Fruit fly (Drosophila melanogaster) whole organism, embryonic: Measurements from ENCODE around the gene mop.

Experiments used
- Antp ChIP-seq: fragments of 200-800 bp; sonication (Bioruptor generic); optimal IDR thresholded peaks from 3 replicates; lab custom pipeline; 2016; ENCODE audit warnings: missing biosample characterization, missing genetic modification characterization
- Atf-2 ChIP-seq: fragments of 200-800 bp; sonication (Bioruptor generic); optimal IDR thresholded peaks from 2 replicates; lab custom pipeline; 2016; ENCODE audit warnings: missing biosample characterization, missing genetic modification characterization
- CG10267 ChIP-seq: fragments of 200-800 bp; sonication (Bioruptor generic); optimal IDR thresholded peaks from 2 replicates; lab custom pipeline; 2018; ENCODE audit warnings: missing biosample characterization, mild to moderate bottlenecking, missing genetic modification characterization, moderate library complexity
- CG10462 ChIP-seq: fragments of 200-800 bp; sonication (Bioruptor generic); optimal IDR thresholded peaks from 2 replicates; lab custom pipeline; 2016; ENCODE audit warnings: missing biosample characterization, missing genetic modification characterization
- CG10543 ChIP-seq: fragments of 200-800 bp; sonication (Bioruptor generic); optimal IDR thresholded peaks from 3 replicates; lab custom pipeline; 2017; ENCODE audit warnings: missing biosample characterization, mild to moderate bottlenecking, missing genetic modification characterization, moderate library complexity
- CG11723 ChIP-seq: fragments of 200-800 bp; sonication (Bioruptor generic); optimal IDR thresholded peaks from 2 replicates; lab custom pipeline; 2017; ENCODE audit warnings: missing biosample characterization, mild to moderate bottlenecking, missing genetic modification characterization
- CG1233 ChIP-seq: fragments of 200-800 bp; sonication (Bioruptor generic); optimal IDR thresholded peaks from 4 replicates; lab custom pipeline; 2018; ENCODE audit warnings: missing biosample characterization, mild to moderate bottlenecking, missing genetic modification characterization
- CG14441 ChIP-seq: fragments of 200-800 bp; sonication (Bioruptor generic); IDR thresholded peaks from 2 replicates; pipeline ENCODE4 v1.3.6; 2022; ENCODE audit warnings: missing biosample characterization, missing genetic modification characterization
- CG1529 ChIP-seq: fragments of 200-800 bp; sonication (Bioruptor generic); optimal IDR thresholded peaks from 3 replicates; lab custom pipeline; 2018; ENCODE audit warnings: missing biosample characterization, missing genetic modification characterization
- CG15601 ChIP-seq: fragments of 200-800 bp; sonication (Bioruptor generic); optimal IDR thresholded peaks from 3 replicates; lab custom pipeline; 2019; ENCODE audit warnings: missing biosample characterization, mild to moderate bottlenecking, missing genetic modification characterization, moderate library complexity
- CG2678 ChIP-seq: fragments of 200-800 bp; sonication (Bioruptor generic); optimal IDR thresholded peaks from 3 replicates; lab custom pipeline; 2019; ENCODE audit warnings: missing biosample characterization, mild to moderate bottlenecking, missing genetic modification characterization, moderate library complexity
- CG34224 ChIP-seq: fragments of 200-800 bp; sonication (Bioruptor generic); IDR thresholded peaks from 3 replicates; pipeline ENCODE4 v1.3.6; 2022; ENCODE audit warnings: missing biosample characterization, missing genetic modification characterization; ENCODE audit not compliant: partially characterized antibody
- CG3838 ChIP-seq: fragments of 200-800 bp; sonication (Bioruptor generic); optimal IDR thresholded peaks from 3 replicates; lab custom pipeline; 2016; ENCODE audit warnings: missing biosample characterization, missing genetic modification characterization
- CG7987 ChIP-seq: fragments of 200-800 bp; sonication (Bioruptor generic); optimal IDR thresholded peaks from 2 replicates; lab custom pipeline; 2018; ENCODE audit warnings: missing biosample characterization, mild to moderate bottlenecking, missing genetic modification characterization, moderate library complexity
- CG9797 ChIP-seq: fragments of 200-800 bp; sonication (Bioruptor generic); optimal IDR thresholded peaks from 3 replicates; lab custom pipeline; 2018; ENCODE audit warnings: missing biosample characterization, mild to moderate bottlenecking, missing genetic modification characterization
- CG9876 ChIP-seq: fragments of 200-800 bp; sonication (Bioruptor generic); optimal IDR thresholded peaks from 2 replicates; lab custom pipeline; 2016; ENCODE audit warnings: missing biosample characterization, missing genetic modification characterization
- D19B ChIP-seq: fragments of 200-800 bp; sonication (Bioruptor generic); optimal IDR thresholded peaks from 2 replicates; lab custom pipeline; 2017; ENCODE audit warnings: missing biosample characterization, mild to moderate bottlenecking, missing genetic modification characterization
- Dad ChIP-seq: fragments of 200-800 bp; sonication (Bioruptor generic); optimal IDR thresholded peaks from 3 replicates; lab custom pipeline; 2016; ENCODE audit warnings: missing biosample characterization, missing genetic modification characterization
- Dek ChIP-seq: fragments of 200-800 bp; sonication (Bioruptor generic); optimal IDR thresholded peaks from 3 replicates; lab custom pipeline; 2019; ENCODE audit warnings: missing biosample characterization, mild to moderate bottlenecking, missing genetic modification characterization, moderate library complexity
- Dip3 ChIP-seq: fragments of 200-800 bp; sonication (Bioruptor generic); optimal IDR thresholded peaks from 3 replicates; lab custom pipeline; 2016; ENCODE audit warnings: missing biosample characterization, missing genetic modification characterization
- ERR ChIP-seq: fragments of 200-800 bp; sonication (Bioruptor generic); optimal IDR thresholded peaks from 2 replicates; lab custom pipeline; 2016; ENCODE audit warnings: missing biosample characterization, missing genetic modification characterization
- Ets65A ChIP-seq: fragments of 200-800 bp; sonication (Bioruptor generic); peaks from one replicate; lab custom pipeline; 2016; ENCODE audit warnings: missing biosample characterization, missing genetic modification characterization
- Ets97D ChIP-seq: fragments of 200-800 bp; sonication (Bioruptor generic); optimal IDR thresholded peaks from 3 replicates; lab custom pipeline; 2016; ENCODE audit warnings: missing biosample characterization, missing genetic modification characterization
- Fer3 ChIP-seq: fragments of 200-800 bp; sonication (Bioruptor generic); optimal IDR thresholded peaks from 2 replicates; lab custom pipeline; 2018; ENCODE audit warnings: missing biosample characterization, mild to moderate bottlenecking, missing genetic modification characterization, moderate library complexity
- Hr3 ChIP-seq: fragments of 200-800 bp; sonication (Bioruptor generic); optimal IDR thresholded peaks from 3 replicates; lab custom pipeline; 2016; ENCODE audit warnings: missing biosample characterization, missing genetic modification characterization
- MTF-1 ChIP-seq: fragments of 200-800 bp; sonication (Bioruptor generic); optimal IDR thresholded peaks from 2 replicates; lab custom pipeline; 2018; ENCODE audit warnings: missing biosample characterization, mild to moderate bottlenecking, missing genetic modification characterization, borderline replicate concordance
- NC2β ChIP-seq: fragments of 200-800 bp; sonication (Bioruptor generic); optimal IDR thresholded peaks from 2 replicates; lab custom pipeline; 2016; ENCODE audit warnings: missing biosample characterization, missing genetic modification characterization
- Nf-YB ChIP-seq: fragments of 200-800 bp; sonication (Bioruptor generic); optimal IDR thresholded peaks from 3 replicates; lab custom pipeline; 2019; ENCODE audit warnings: missing biosample characterization, mild to moderate bottlenecking, missing genetic modification characterization, moderate library complexity
- Poxn ChIP-seq: fragments of 200-800 bp; sonication (Bioruptor generic); IDR thresholded peaks from 2 replicates; pipeline ENCODE4 v1.3.6; 2022; ENCODE audit warnings: missing biosample characterization, missing genetic modification characterization
- Sry-δ ChIP-seq: fragments of 200-800 bp; sonication (Bioruptor generic); optimal IDR thresholded peaks from 2 replicates; lab custom pipeline; 2016; ENCODE audit warnings: missing biosample characterization, missing genetic modification characterization
- Ssrp ChIP-seq: fragments of 200-800 bp; sonication (Bioruptor generic); optimal IDR thresholded peaks from 2 replicates; lab custom pipeline; 2018; ENCODE audit warnings: missing biosample characterization, mild to moderate bottlenecking, missing genetic modification characterization, moderate library complexity
- Tbp ChIP-seq: fragments of >200 bp; optimal IDR thresholded peaks from 2 replicates; lab custom pipeline; 2018; ENCODE audit warnings: missing biosample characterization, missing genetic modification characterization
- Trl ChIP-seq, 3 experiments: fragments of >200 bp in 2 of 3; fragments of 200-800 bp in 1 of 3; sonication (Bioruptor generic) in 1 of 3; optimal IDR thresholded peaks; 2 replicates in 1 of 3; 3 replicates in 2 of 3; lab custom pipeline; 2016 to 2017; ENCODE audit warnings: missing biosample characterization in 1 of 3, missing genetic modification characterization in 1 of 3
- Xrp1 ChIP-seq: fragments of 200-800 bp; sonication (Bioruptor generic); IDR thresholded peaks from 2 replicates; pipeline ENCODE4 v1.3.6; 2022; ENCODE audit warnings: missing biosample characterization, missing genetic modification characterization
- ash1 ChIP-seq: fragments of 200-800 bp; sonication (Bioruptor generic); optimal IDR thresholded peaks from 2 replicates; lab custom pipeline; 2018; ENCODE audit warnings: missing biosample characterization, mild to moderate bottlenecking, missing genetic modification characterization
- bab2 ChIP-seq: fragments of 200-800 bp; sonication (Bioruptor generic); optimal IDR thresholded peaks from 2 replicates; lab custom pipeline; 2016; ENCODE audit warnings: missing biosample characterization, missing genetic modification characterization
- da ChIP-seq: fragments of 200-800 bp; sonication (Bioruptor generic); optimal IDR thresholded peaks from 2 replicates; lab custom pipeline; 2016; ENCODE audit warnings: missing biosample characterization, missing genetic modification characterization
- dmrt11E ChIP-seq: fragments of 200-800 bp; sonication (Bioruptor generic); optimal IDR thresholded peaks from 3 replicates; lab custom pipeline; 2018; ENCODE audit warnings: missing biosample characterization, mild to moderate bottlenecking, missing genetic modification characterization, moderate library complexity
- emc ChIP-seq: fragments of 200-800 bp; sonication (Bioruptor generic); optimal IDR thresholded peaks from 2 replicates; lab custom pipeline; 2016; ENCODE audit warnings: missing biosample characterization, missing genetic modification characterization
- fd102C ChIP-seq: fragments of 200-800 bp; sonication (Bioruptor generic); optimal IDR thresholded peaks from 2 replicates; lab custom pipeline; 2018; ENCODE audit warnings: missing biosample characterization, mild to moderate bottlenecking, missing genetic modification characterization, moderate library complexity
- gem ChIP-seq: fragments of 200-800 bp; sonication (Bioruptor generic); optimal IDR thresholded peaks from 2 replicates; lab custom pipeline; 2019; ENCODE audit warnings: missing biosample characterization, mild to moderate bottlenecking, missing genetic modification characterization, moderate library complexity
- lola ChIP-seq, 3 experiments: fragments of >200 bp in 2 of 3; fragments of 200-800 bp in 1 of 3; sonication (Bioruptor generic) in 1 of 3; optimal IDR thresholded peaks; 2 replicates each; lab custom pipeline; 2017 to 2019; ENCODE audit warnings: missing biosample characterization in 3 of 3, missing genetic modification characterization in 3 of 3, mild to moderate bottlenecking in 1 of 3, moderate library complexity in 1 of 3
- nau ChIP-seq: fragments of 200-800 bp; sonication (Bioruptor generic); optimal IDR thresholded peaks from 3 replicates; lab custom pipeline; 2017; ENCODE audit warnings: missing biosample characterization, mild to moderate bottlenecking, missing genetic modification characterization, missing genetic modification reagents
- nmo ChIP-seq: fragments of 200-800 bp; sonication (Bioruptor generic); optimal IDR thresholded peaks from 2 replicates; lab custom pipeline; 2018; ENCODE audit warnings: missing biosample characterization, mild to moderate bottlenecking, missing genetic modification characterization, moderate library complexity
- odd ChIP-seq: fragments of 200-800 bp; sonication (Bioruptor generic); optimal IDR thresholded peaks from 2 replicates; lab custom pipeline; 2017; ENCODE audit warnings: missing biosample characterization, mild to moderate bottlenecking, missing genetic modification characterization
- p53 ChIP-seq: fragments of 200-800 bp; sonication (Bioruptor generic); optimal IDR thresholded peaks from 2 replicates; lab custom pipeline; 2016; ENCODE audit warnings: missing biosample characterization, missing genetic modification characterization
- peb ChIP-seq: fragments of 200-800 bp; sonication (Bioruptor generic); IDR thresholded peaks from 2 replicates; pipeline ENCODE4 v1.3.6; 2022; ENCODE audit warnings: missing biosample characterization, missing genetic modification characterization
- repo ChIP-seq: fragments of 200-800 bp; sonication (Bioruptor generic); optimal IDR thresholded peaks from 2 replicates; lab custom pipeline; 2016; ENCODE audit warnings: missing biosample characterization, missing genetic modification characterization
- z ChIP-seq: fragments of 200-800 bp; sonication (Bioruptor generic); IDR thresholded peaks from 3 replicates; pipeline ENCODE4 v1.3.6; 2022; ENCODE audit warnings: missing biosample characterization, missing genetic modification characterization

Gene mop

dm6 chr3L:14755951-14756723 lies 19.8 kb downstream of the mop start (continued):
- peak; percentile 59 for TF ChIP-seq Nf-YB (GFP tag; lab: Kevin White, UChicago)
- peak; percentile 56 for TF ChIP-seq NC2β (GFP tag; lab: Kevin White, UChicago)
- peak; percentile 51 for TF ChIP-seq CG9876 (GFP tag; lab: Kevin White, UChicago)
- peak; percentile 25 for TF ChIP-seq Sry-δ (GFP tag; lab: Kevin White, UChicago)
- TF ChIP-seq CG7987 (GFP tag; lab: Kevin White, UChicago): peak; percentile 16
- TF ChIP-seq nmo (GFP tag; lab: Kevin White, UChicago): peak; percentile 93
- TF ChIP-seq Antp (GFP tag; lab: Kevin White, UChicago): peak; percentile 77
- peak; percentile 20 for TF ChIP-seq repo (GFP tag; lab: Kevin White, UChicago)
- no peak for TF ChIP-seq fd102C (GFP tag; lab: Kevin White, UChicago)
- TF ChIP-seq Dad (GFP tag; lab: Kevin White, UChicago): peak; percentile 31
- TF ChIP-seq CG1529 (GFP tag; lab: Kevin White, UChicago): peak; percentile 83
- TF ChIP-seq Dek: peak; percentile 85
- peak; percentile 80 for TF ChIP-seq Dip3 (GFP tag; lab: Kevin White, UChicago)
- no peak for TF ChIP-seq CG9797
- no peak for TF ChIP-seq ash1
- peak; percentile 22 for TF ChIP-seq Ets97D (GFP tag; lab: Kevin White, UChicago)
- TF ChIP-seq Ets65A: peak; percentile 98
- TF ChIP-seq lola (GFP tag; optimal IDR thresholded peaks at IDR 0.05; lab: Kevin White, UChicago): peak in 1 of 3 experiments; percentile 72
- peak; percentile 89 for TF ChIP-seq Ssrp (tag; lab: Kevin White, UChicago)
- TF ChIP-seq CG11723 (GFP tag; lab: Kevin White, UChicago): peak; percentile 81
- TF ChIP-seq CG10462: peak; percentile 78
- TF ChIP-seq da (GFP tag; lab: Kevin White, UChicago): no peak
- TF ChIP-seq ERR (GFP tag; lab: Kevin White, UChicago): no peak
- TF ChIP-seq Trl (optimal IDR thresholded peaks at IDR 0.05; lab: Kevin White, UChicago): peak; percentile 98 to 100
- no peak for TF ChIP-seq Trl (GFP tag; optimal IDR thresholded peaks at IDR 0.05; lab: Kevin White, UChicago)
- peak; percentile 86 for TF ChIP-seq Fer3 (tag; lab: Kevin White, UChicago)
- no peak for TF ChIP-seq Tbp (GFP tag; lab: Kevin White, UChicago)
- TF ChIP-seq CG14441 (GFP tag; lab: Robert Waterston, UW): peak; percentile 78
- peak; percentile 84 for TF ChIP-seq odd (GFP tag; lab: Kevin White, UChicago)
- TF ChIP-seq CG34224: peak; percentile 69
- TF ChIP-seq emc: peak; percentile 54
- TF ChIP-seq CG10267 (tag; lab: Kevin White, UChicago): peak; percentile 71
- peak; percentile 83 for TF ChIP-seq bab2 (GFP tag; lab: Kevin White, UChicago)
- peak; percentile 89 for TF ChIP-seq MTF-1 (GFP tag; lab: Kevin White, UChicago)
- TF ChIP-seq CG15601: peak; percentile 74
- TF ChIP-seq Poxn (GFP tag; lab: Robert Waterston, UW): peak; percentile 57
- peak; percentile 69 for TF ChIP-seq Atf-2 (GFP tag; lab: Kevin White, UChicago)
- no peak; the same call in 1 of the 2 replicates for TF ChIP-seq peb
- TF ChIP-seq CG2678 (tag; lab: Kevin White, UChicago): peak; percentile 95
- peak; percentile 80 for TF ChIP-seq D19B (GFP tag; lab: Kevin White, UChicago)
- peak; percentile 77 for TF ChIP-seq CG10543 (GFP tag; lab: Kevin White, UChicago)
- peak; percentile 86 for TF ChIP-seq Hr3 (GFP tag; lab: Kevin White, UChicago)
- TF ChIP-seq nau (GFP tag; lab: Kevin White, UChicago): peak; percentile 84
- TF ChIP-seq CG3838 (GFP tag; lab: Kevin White, UChicago): peak; percentile 25
- TF ChIP-seq CG1233 (GFP tag; lab: Kevin White, UChicago): peak; percentile 84
- no peak for TF ChIP-seq p53
- peak; percentile 94 for TF ChIP-seq gem (tag; lab: Kevin White, UChicago)
- peak; percentile 95 for TF ChIP-seq z (GFP tag; lab: Robert Waterston, UW)
- peak; percentile 55 for TF ChIP-seq dmrt11E (tag; lab: Kevin White, UChicago)
- TF ChIP-seq Xrp1: peak; percentile 72
